Fruit fly (Drosophila melanogaster) whole organism, prepupa: ENCODE data around the gene CG15306.

ENCODE experiments used
- CG10631 ChIP-seq: fragments of 200-800 bp; sonication (Bioruptor generic); optimal IDR thresholded peaks from 2 replicates; lab custom pipeline; 2016; ENCODE audit warnings: missing biosample characterization, missing genetic modification characterization
- CG10669 ChIP-seq: fragments of 200-800 bp; sonication (Bioruptor generic); optimal IDR thresholded peaks from 3 replicates; lab custom pipeline; 2018; ENCODE audit warnings: missing biosample characterization, mild to moderate bottlenecking, missing genetic modification characterization, moderate library complexity
- CG11294 ChIP-seq: fragments of 200-800 bp; sonication (Bioruptor generic); IDR thresholded peaks from 2 replicates; pipeline ENCODE4 v1.3.6; 2022; ENCODE audit warnings: missing biosample characterization, missing genetic modification characterization
- CG11762 ChIP-seq: fragments of 200-800 bp; sonication (Bioruptor generic); optimal IDR thresholded peaks from 3 replicates; lab custom pipeline; 2016; ENCODE audit warnings: missing biosample characterization, missing genetic modification characterization; ENCODE audit not compliant: insufficient read depth
- CG15336 ChIP-seq: fragments of 200-800 bp; sonication (Bioruptor generic); IDR thresholded peaks from 2 replicates; pipeline ENCODE4 v1.3.6; 2022; ENCODE audit warnings: missing biosample characterization, missing genetic modification characterization
- CG3032 ChIP-seq: fragments of 200-800 bp; optimal IDR thresholded peaks from 2 replicates; lab custom pipeline; 2019; ENCODE audit warnings: missing biosample characterization, mild to moderate bottlenecking, missing genetic modification characterization, moderate library complexity
- CG32006 ChIP-seq: fragments of 200-800 bp; sonication (Bioruptor generic); optimal IDR thresholded peaks from 3 replicates; lab custom pipeline; 2017; ENCODE audit warnings: missing biosample characterization, mild to moderate bottlenecking, missing genetic modification characterization
- CG3919 ChIP-seq: fragments of 200-800 bp; sonication (Bioruptor generic); optimal IDR thresholded peaks from 3 replicates; lab custom pipeline; 2016; ENCODE audit warnings: missing biosample characterization, missing genetic modification characterization
- CG6163 ChIP-seq: fragments of 200-800 bp; sonication (Bioruptor generic); IDR thresholded peaks from 3 replicates; pipeline ENCODE4 v1.3.6; 2022; ENCODE audit warnings: missing biosample characterization, missing genetic modification characterization
- CG6276 ChIP-seq: fragments of 200-800 bp; sonication (Bioruptor generic); optimal IDR thresholded peaks from 2 replicates; lab custom pipeline; 2017; ENCODE audit warnings: missing biosample characterization, mild to moderate bottlenecking, missing genetic modification characterization
- CG6854 ChIP-seq: fragments of 200-800 bp; sonication (Bioruptor generic); optimal IDR thresholded peaks from 2 replicates; lab custom pipeline; 2017; ENCODE audit warnings: missing biosample characterization, mild to moderate bottlenecking, missing genetic modification characterization
- CG7368 ChIP-seq: fragments of 200-800 bp; sonication (Bioruptor generic); optimal IDR thresholded peaks from 3 replicates; lab custom pipeline; 2016; ENCODE audit warnings: missing biosample characterization, missing genetic modification characterization
- CG8119 ChIP-seq: fragments of 200-800 bp; sonication (Bioruptor generic); IDR thresholded peaks from 3 replicates; pipeline ENCODE4 v1.3.6; 2022; ENCODE audit warnings: missing biosample characterization, missing genetic modification characterization
- Eip75B ChIP-seq: fragments of 200-800 bp; sonication (Bioruptor generic); optimal IDR thresholded peaks from 3 replicates; lab custom pipeline; 2016; ENCODE audit warnings: missing biosample characterization, missing genetic modification characterization
- Eip78C ChIP-seq: fragments of 200-800 bp; sonication (Bioruptor generic); peaks from one replicate; lab custom pipeline; 2016; ENCODE audit warnings: missing biosample characterization, missing genetic modification characterization
- Ets21C ChIP-seq: fragments of 200-800 bp; sonication (Bioruptor generic); optimal IDR thresholded peaks from 3 replicates; lab custom pipeline; 2016; ENCODE audit warnings: missing biosample characterization, missing genetic modification characterization
- Gug ChIP-seq: fragments of 200-800 bp; sonication (Bioruptor generic); IDR thresholded peaks from 2 replicates; pipeline ENCODE4 v1.3.6; 2022; ENCODE audit warnings: missing biosample characterization, missing genetic modification characterization
- Hr39 ChIP-seq: fragments of 200-800 bp; sonication (Bioruptor generic); optimal IDR thresholded peaks from 2 replicates; lab custom pipeline; 2016; ENCODE audit warnings: missing biosample characterization, missing genetic modification characterization
- Met ChIP-seq: fragments of 200-800 bp; sonication (Bioruptor generic); optimal IDR thresholded peaks from 3 replicates; lab custom pipeline; 2016; ENCODE audit warnings: missing biosample characterization, missing genetic modification characterization
- Sox102F ChIP-seq: fragments of 200-800 bp; sonication (Bioruptor generic); optimal IDR thresholded peaks from 2 replicates; lab custom pipeline; 2016; ENCODE audit warnings: missing biosample characterization, mild to moderate bottlenecking, missing genetic modification characterization
- Sox14 ChIP-seq: fragments of 200-800 bp; sonication (Bioruptor generic); optimal IDR thresholded peaks from 3 replicates; lab custom pipeline; 2016; ENCODE audit warnings: missing biosample characterization, missing genetic modification characterization
- Sox15 ChIP-seq: fragments of 200-800 bp; sonication (Bioruptor generic); optimal IDR thresholded peaks from 3 replicates; lab custom pipeline; 2016; ENCODE audit warnings: missing biosample characterization, missing genetic modification characterization
- achi ChIP-seq: fragments of 200-800 bp; sonication (Bioruptor generic); optimal IDR thresholded peaks from 3 replicates; lab custom pipeline; 2016; ENCODE audit warnings: missing biosample characterization, missing genetic modification characterization
- acj6 ChIP-seq: fragments of 200-800 bp; sonication (Bioruptor generic); optimal IDR thresholded peaks from 3 replicates; lab custom pipeline; 2016; ENCODE audit warnings: missing biosample characterization, missing genetic modification characterization
- cyc ChIP-seq: fragments of 200-800 bp; sonication (Bioruptor generic); optimal IDR thresholded peaks from 3 replicates; lab custom pipeline; 2016; ENCODE audit warnings: missing biosample characterization, missing genetic modification characterization
- dsx ChIP-seq: fragments of 200-800 bp; optimal IDR thresholded peaks from 3 replicates; lab custom pipeline; 2019; ENCODE audit warnings: missing biosample characterization, mild to moderate bottlenecking, missing genetic modification characterization, moderate library complexity; ENCODE audit not compliant: poor library complexity, severe bottlenecking
- eg ChIP-seq: fragments of 200-800 bp; sonication (Bioruptor generic); IDR thresholded peaks from 3 replicates; pipeline ENCODE4 v1.3.6; 2022; ENCODE audit warnings: missing biosample characterization, missing genetic modification characterization
- esn ChIP-seq: fragments of 200-800 bp; sonication (Bioruptor generic); optimal IDR thresholded peaks from 2 replicates; lab custom pipeline; 2016; ENCODE audit warnings: missing biosample characterization, mild to moderate bottlenecking, missing genetic modification characterization, moderate library complexity
- fd59A ChIP-seq: fragments of 200-800 bp; sonication (Bioruptor generic); optimal IDR thresholded peaks from 2 replicates; lab custom pipeline; 2017; ENCODE audit warnings: missing biosample characterization, mild to moderate bottlenecking, missing genetic modification characterization, missing genetic modification reagents
- fkh ChIP-seq: fragments of 200-800 bp; sonication (Bioruptor generic); optimal IDR thresholded peaks from 3 replicates; lab custom pipeline; 2017; ENCODE audit warnings: missing biosample characterization, mild to moderate bottlenecking, missing genetic modification characterization, moderate library complexity
- lz ChIP-seq: fragments of 200-800 bp; sonication (Bioruptor generic); optimal IDR thresholded peaks from 3 replicates; lab custom pipeline; 2016; ENCODE audit warnings: missing biosample characterization, missing genetic modification characterization
- pdm3 ChIP-seq: fragments of 200-800 bp; sonication (Bioruptor generic); optimal IDR thresholded peaks from 3 replicates; lab custom pipeline; 2016; ENCODE audit warnings: missing biosample characterization, missing genetic modification characterization
- spab ChIP-seq: fragments of 200-800 bp; sonication (Bioruptor generic); optimal IDR thresholded peaks from 2 replicates; lab custom pipeline; 2017; ENCODE audit warnings: missing biosample characterization, mild to moderate bottlenecking, missing genetic modification characterization, missing genetic modification reagents
- ss ChIP-seq, 2 experiments: fragments of 200-800 bp; sonication (Bioruptor generic); optimal IDR thresholded peaks; 2 replicates in 1 of 2; 3 replicates in 1 of 2; lab custom pipeline; 2017 to 2018; ENCODE audit warnings: mild to moderate bottlenecking in 2 of 2, missing biosample characterization in 2 of 2, missing genetic modification characterization in 2 of 2, moderate library complexity in 1 of 2
- svp ChIP-seq: fragments of 200-800 bp; sonication (Bioruptor generic); peaks from one replicate; lab custom pipeline; 2016; ENCODE audit warnings: missing biosample characterization, missing genetic modification characterization
- topi ChIP-seq: fragments of 200-800 bp; sonication (Bioruptor generic); optimal IDR thresholded peaks from 3 replicates; lab custom pipeline; 2016; ENCODE audit warnings: missing biosample characterization, missing genetic modification characterization
- vri ChIP-seq: fragments of 200-800 bp; sonication (Bioruptor generic); optimal IDR thresholded peaks from 3 replicates; lab custom pipeline; 2016; ENCODE audit warnings: missing biosample characterization, mild to moderate bottlenecking, missing genetic modification characterization

CG15306 gene

DNA sequence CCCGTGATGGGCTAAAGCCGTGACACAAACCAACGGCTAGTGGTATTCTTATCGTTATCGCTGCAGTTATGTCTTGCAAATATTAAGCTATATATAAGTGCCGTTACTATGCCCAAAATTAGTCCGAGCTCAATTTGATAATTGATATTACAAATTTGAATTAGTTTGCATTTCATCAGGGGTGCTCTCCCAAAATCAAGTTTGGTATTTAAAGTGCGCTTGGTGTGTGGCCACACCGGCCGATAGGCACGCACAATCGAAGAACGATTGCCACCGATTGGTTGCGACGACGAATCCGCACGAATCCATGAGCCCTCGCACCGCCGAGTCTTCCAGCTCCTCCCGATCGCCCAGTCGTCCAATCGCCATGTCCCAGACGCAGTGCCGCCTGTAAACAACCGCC, 36.2 kb upstream of the CG15306 start, which contains the start of gene CG17841:
Gene CG17841 (plus strand): TSS at position 252 of the 403 bp plus-strand sequence.
- no peak for TF ChIP-seq Sox102F (GFP tag; lab: Kevin White, UChicago)
- 0 out of 3 replicates have a peak, but pooled peaks have one; percentile 11 for TF ChIP-seq CG6163 (GFP tag; lab: Robert Waterston, UW)

DNA sequence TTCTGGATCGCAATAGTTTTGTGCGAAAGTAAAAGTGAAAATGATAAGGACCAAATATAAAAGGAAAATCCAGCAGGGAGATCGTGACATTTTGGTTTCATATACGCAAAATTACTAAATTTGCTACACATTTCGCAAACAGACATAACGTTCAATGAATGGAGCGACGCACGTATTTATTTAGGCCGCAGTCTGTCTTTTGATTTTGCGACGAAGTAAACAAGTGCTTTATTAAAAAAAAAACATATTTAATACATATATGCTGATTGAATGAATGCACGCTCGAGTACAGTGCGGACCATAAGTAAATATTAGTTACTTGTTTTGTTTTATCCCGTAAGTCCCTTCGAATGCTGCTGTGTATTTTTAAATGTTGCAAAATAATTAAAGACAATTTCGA, 35.8 kb upstream of the CG15306 start, which contains the start of gene CG32679:
Gene CG32679 (minus strand): TSS at position 101 of the 400 bp plus-strand sequence.
- no peak for TF ChIP-seq cyc
- TF ChIP-seq CG8119 (GFP tag; lab: Robert Waterston, UW), result no peak
- TF ChIP-seq Gug (GFP tag; lab: Robert Waterston, UW), result no peak
- no peak for TF ChIP-seq svp (GFP tag; lab: Kevin White, UChicago)
- no peak for TF ChIP-seq pdm3
- TF ChIP-seq CG10631 (GFP tag; lab: Kevin White, UChicago), result no peak
- no peak for TF ChIP-seq Sox102F (GFP tag; lab: Kevin White, UChicago)

dm6 chrX:10365748-10366415, 34.3 kb upstream of the CG15306 start:
- TF ChIP-seq acj6 (GFP tag; lab: Kevin White, UChicago) (no peak), CG6854 (GFP tag; lab: Kevin White, UChicago) (peak; percentile 60), Ets21C (GFP tag; lab: Kevin White, UChicago) (no peak), CG11294 (GFP tag; lab: Robert Waterston, UW) (no peak), fd59A (GFP tag; lab: Kevin White, UChicago) (no peak), CG3919 (GFP tag; lab: Kevin White, UChicago) (peak; percentile 23), CG6163 (GFP tag; lab: Robert Waterston, UW) (peak; percentile 47; the same call in 2 of the 3 replicates), esn (GFP tag; lab: Kevin White, UChicago) (peak; percentile 22), CG6276 (GFP tag; lab: Kevin White, UChicago) (peak; percentile 2), topi (GFP tag; lab: Kevin White, UChicago) (peak; percentile 25), Sox15 (GFP tag; lab: Kevin White, UChicago) (no peak), Sox102F (GFP tag; lab: Kevin White, UChicago) (peak; percentile 45), spab (no peak), vri (GFP tag; lab: Kevin White, UChicago) (peak; percentile 43), Eip75B (GFP tag; lab: Kevin White, UChicago) (peak; percentile 25), Eip78C (GFP tag; lab: Kevin White, UChicago) (peak; percentile 89), CG11762 (GFP tag; lab: Kevin White, UChicago) (no peak), svp (GFP tag; lab: Kevin White, UChicago) (peak; percentile 39), achi (peak; percentile 36), CG15336 (peak; percentile 42), fkh (GFP tag; lab: Kevin White, UChicago) (peak; percentile 89), ss (GFP tag; optimal IDR thresholded peaks at IDR 0.05; lab: Kevin White, UChicago) (peak; percentile 58 to 63), CG3032 (no peak), cyc (no peak), lz (GFP tag; lab: Kevin White, UChicago) (peak; percentile 9), Met (no peak), Sox14 (GFP tag; lab: Kevin White, UChicago) (peak; percentile 60), Hr39 (no peak), dsx (GFP tag; lab: Kevin White, UChicago) (peak; percentile 55), pdm3 (peak; percentile 18), CG7368 (no peak), CG10669 (GFP tag; lab: Kevin White, UChicago) (no peak), CG32006 (GFP tag; lab: Kevin White, UChicago) (no peak), eg (GFP tag; lab: Robert Waterston, UW) (peak; percentile 17; the same call in 1 of the 3 replicates), Gug (GFP tag; lab: Robert Waterston, UW) (no peak)
